Fruit fly (Drosophila melanogaster): ENCODE measurements around the gene Ugt49B2.

Gene Ugt49B2

dm6 chr3R:21378595-21378994 is 20.9 kb downstream of the Ugt49B2 start, which contains the start of gene tin (continued):
- TF ChIP-seq esn (GFP tag; optimal IDR thresholded peaks at IDR 0.05) (peak; percentile 96), achi (GFP tag; optimal IDR thresholded peaks at IDR 0.05) (peak; percentile 92), CG7368 (GFP tag; optimal IDR thresholded peaks at IDR 0.05) (peak; percentile 88), CG6808 (GFP tag; optimal IDR thresholded peaks at IDR 0.05) (peak; percentile 90), topi (GFP tag; optimal IDR thresholded peaks at IDR 0.05) (peak; percentile 92), dsx (GFP tag; optimal IDR thresholded peaks at IDR 0.05; ENCODE audit: poor library complexity, severe bottlenecking) (peak; percentile 96), ss (GFP tag; optimal IDR thresholded peaks at IDR 0.05) (peak; percentile 89 to 91), CG15336 (GFP tag; IDR thresholded peaks at IDR 0.05) (peak; percentile 97), CG4318 (GFP tag; optimal IDR thresholded peaks at IDR 0.05) (peak; percentile 74), CG8319 (GFP tag; optimal IDR thresholded peaks at IDR 0.05) (peak; percentile 84), Lpt (GFP tag; optimal IDR thresholded peaks at IDR 0.05) (peak; percentile 88), CG11762 (GFP tag; optimal IDR thresholded peaks at IDR 0.05; ENCODE audit: insufficient read depth) (peak; percentile 80), CG6792 (GFP tag; optimal IDR thresholded peaks at IDR 0.05) (peak; percentile 95), fkh (GFP tag; optimal IDR thresholded peaks at IDR 0.05) (peak; percentile 53)

DNA sequence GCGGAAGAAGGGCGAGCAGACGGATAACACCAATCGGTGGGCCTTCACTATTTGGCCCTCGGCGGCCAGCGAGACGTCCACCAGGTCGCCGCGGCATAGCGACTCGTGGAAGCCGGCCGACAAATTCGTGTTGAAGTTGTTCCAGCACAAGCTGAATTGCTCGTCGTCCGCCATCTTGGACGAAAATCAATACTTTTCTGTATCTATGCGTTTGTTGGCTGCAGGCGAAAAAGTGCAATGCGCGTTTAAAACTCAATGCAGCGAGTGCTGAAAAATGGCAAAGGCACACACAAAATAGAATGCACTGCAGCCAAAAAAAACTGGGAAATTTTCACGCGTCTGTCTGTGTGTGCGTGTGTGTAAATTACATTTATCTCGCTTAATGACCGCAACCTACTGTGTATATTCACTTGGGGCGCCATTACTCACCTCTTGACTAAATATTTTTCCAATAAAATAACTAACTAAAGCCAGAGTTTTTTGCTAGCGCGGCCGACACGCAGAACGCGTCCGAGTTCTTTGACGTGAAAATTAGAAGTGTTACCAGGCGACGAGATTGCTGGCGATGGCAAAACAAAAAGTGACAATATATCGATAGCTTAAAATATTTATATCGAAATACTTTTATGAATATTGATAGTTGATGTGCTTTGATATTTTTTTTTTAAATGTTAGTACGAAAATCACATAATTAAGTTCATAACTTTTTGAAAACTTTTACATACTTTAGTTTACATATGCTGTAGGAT is 22.5 kb downstream of the Ugt49B2 start:
- no peak for TF ChIP-seq pdm3 (GFP tag; optimal IDR thresholded peaks at IDR 0.05)
- no peak for TF ChIP-seq CG10631 (GFP tag; optimal IDR thresholded peaks at IDR 0.05)
- peak; percentile 23 for TF ChIP-seq CG9139 (GFP tag; optimal IDR thresholded peaks at IDR 0.05)
- TF ChIP-seq achi (GFP tag; optimal IDR thresholded peaks at IDR 0.05): peak; percentile 5
- peak; percentile 29 for TF ChIP-seq esn (GFP tag; optimal IDR thresholded peaks at IDR 0.05)
- TF ChIP-seq topi (GFP tag; optimal IDR thresholded peaks at IDR 0.05): peak; percentile 14
- peak; percentile 23 to 40 for TF ChIP-seq ss (GFP tag; optimal IDR thresholded peaks at IDR 0.05)
- no peak for TF ChIP-seq CG11762 (GFP tag; optimal IDR thresholded peaks at IDR 0.05; ENCODE audit: insufficient read depth)
- 0 out of 3 replicates have a peak, but pooled peaks have one; percentile 30 for TF ChIP-seq CG6163 (GFP tag; IDR thresholded peaks at IDR 0.05)
- peak; percentile 6 for TF ChIP-seq CG16779 (tag; optimal IDR thresholded peaks at IDR 0.05)
- TF ChIP-seq CG11902 (GFP tag; optimal IDR thresholded peaks at IDR 0.05): no peak
- no peak for TF ChIP-seq OdsH (GFP tag; optimal IDR thresholded peaks at IDR 0.05)
- no peak for TF ChIP-seq CG31627 (GFP tag; optimal IDR thresholded peaks at IDR 0.05)
- TF ChIP-seq Eip78C (GFP tag): peak; percentile 63
- peak; percentile 42 for TF ChIP-seq dsx (GFP tag; optimal IDR thresholded peaks at IDR 0.05; ENCODE audit: poor library complexity, severe bottlenecking)
- peak; percentile 40 for TF ChIP-seq Sox102F (GFP tag; optimal IDR thresholded peaks at IDR 0.05)
- peak; percentile 67 for TF ChIP-seq svp (GFP tag)
- TF ChIP-seq Eip75B (GFP tag; optimal IDR thresholded peaks at IDR 0.05): peak; percentile 5
- TF ChIP-seq lz (GFP tag; optimal IDR thresholded peaks at IDR 0.05): no peak
- TF ChIP-seq CG6854 (GFP tag; optimal IDR thresholded peaks at IDR 0.05): no peak
- no peak for TF ChIP-seq CG1621 (tag; optimal IDR thresholded peaks at IDR 0.05)
- no peak for TF ChIP-seq CG8632 (GFP tag; optimal IDR thresholded peaks at IDR 0.05)
- no peak for TF ChIP-seq Gug (GFP tag; IDR thresholded peaks at IDR 0.05)
- peak; percentile 17 for TF ChIP-seq CG3919 (GFP tag; optimal IDR thresholded peaks at IDR 0.05)
- TF ChIP-seq net (GFP tag; optimal IDR thresholded peaks at IDR 0.05): no peak

DNA sequence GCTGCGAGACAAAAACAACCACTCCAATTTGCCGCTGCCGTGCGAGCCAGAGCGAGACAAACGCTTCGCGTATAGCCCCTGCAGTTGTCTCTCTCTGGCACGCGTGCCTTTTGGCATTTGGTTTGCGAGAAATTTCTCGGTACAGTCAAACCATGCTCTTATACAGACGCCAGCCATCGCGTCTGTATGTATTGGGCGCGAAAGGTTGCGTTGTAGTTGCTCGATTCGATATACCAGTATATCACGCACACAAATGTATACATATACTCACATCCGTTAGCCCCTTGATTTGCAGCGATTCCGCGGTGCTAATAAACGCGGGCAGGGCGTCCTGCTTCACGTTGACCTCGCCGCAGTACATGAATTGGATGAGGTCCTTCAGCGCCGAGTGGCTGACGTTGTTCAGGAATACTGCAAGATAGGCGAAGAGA is 23.2 kb downstream of the Ugt49B2 start:
- no peak for TF ChIP-seq net (GFP tag; optimal IDR thresholded peaks at IDR 0.05)
- peak; percentile 31 for TF ChIP-seq Ets96B (tag; optimal IDR thresholded peaks at IDR 0.05)
- TF ChIP-seq CG9139 (GFP tag; optimal IDR thresholded peaks at IDR 0.05): peak; percentile 71
- TF ChIP-seq Hr39 (GFP tag; optimal IDR thresholded peaks at IDR 0.05): no peak
- no peak for TF ChIP-seq Eip75B (GFP tag; optimal IDR thresholded peaks at IDR 0.05)
- no peak for TF ChIP-seq pdm3 (GFP tag; optimal IDR thresholded peaks at IDR 0.05)
- TF ChIP-seq acj6 (GFP tag; optimal IDR thresholded peaks at IDR 0.05): no peak
- peak; percentile 28 for TF ChIP-seq Sox14 (GFP tag; optimal IDR thresholded peaks at IDR 0.05)
- peak in 1 of 2 experiments; percentile 22 for TF ChIP-seq salr (GFP tag; optimal IDR thresholded peaks at IDR 0.05)
- peak; percentile 74 for TF ChIP-seq eg (GFP tag; IDR thresholded peaks at IDR 0.05)
- peak; percentile 27 for TF ChIP-seq CG3032 (tag; optimal IDR thresholded peaks at IDR 0.05)
- TF ChIP-seq Lpt (GFP tag; optimal IDR thresholded peaks at IDR 0.05): peak; percentile 73
- TF ChIP-seq svp (GFP tag): no peak
- no peak for TF ChIP-seq CG3919 (GFP tag; optimal IDR thresholded peaks at IDR 0.05)
- TF ChIP-seq CG11762 (GFP tag; optimal IDR thresholded peaks at IDR 0.05; ENCODE audit: insufficient read depth): no peak
- no peak for TF ChIP-seq Hr4 (GFP tag; optimal IDR thresholded peaks at IDR 0.05)
- TF ChIP-seq CG8632 (GFP tag; optimal IDR thresholded peaks at IDR 0.05): no peak
- TF ChIP-seq CG8119 (GFP tag; IDR thresholded peaks at IDR 0.05): peak; percentile 37; the same call in 1 of the 3 replicates
- TF ChIP-seq esn (GFP tag; optimal IDR thresholded peaks at IDR 0.05): no peak
- TF ChIP-seq Met (GFP tag; optimal IDR thresholded peaks at IDR 0.05): no peak
- no peak for TF ChIP-seq Hr38 (GFP tag; optimal IDR thresholded peaks at IDR 0.05)
- no peak for TF ChIP-seq CG16779 (tag; optimal IDR thresholded peaks at IDR 0.05)
- TF ChIP-seq Sox15 (GFP tag; optimal IDR thresholded peaks at IDR 0.05): no peak
- TF ChIP-seq CG31627 (GFP tag; optimal IDR thresholded peaks at IDR 0.05): no peak
- TF ChIP-seq CG6163 (GFP tag; IDR thresholded peaks at IDR 0.05): peak; percentile 72; the same call in 2 of the 3 replicates

Measured in whole organism, prepupa.